Worm (Caenorhabditis elegans): Measurements from ENCODE around the gene mdt-6.

Gene mdt-6

DNA sequence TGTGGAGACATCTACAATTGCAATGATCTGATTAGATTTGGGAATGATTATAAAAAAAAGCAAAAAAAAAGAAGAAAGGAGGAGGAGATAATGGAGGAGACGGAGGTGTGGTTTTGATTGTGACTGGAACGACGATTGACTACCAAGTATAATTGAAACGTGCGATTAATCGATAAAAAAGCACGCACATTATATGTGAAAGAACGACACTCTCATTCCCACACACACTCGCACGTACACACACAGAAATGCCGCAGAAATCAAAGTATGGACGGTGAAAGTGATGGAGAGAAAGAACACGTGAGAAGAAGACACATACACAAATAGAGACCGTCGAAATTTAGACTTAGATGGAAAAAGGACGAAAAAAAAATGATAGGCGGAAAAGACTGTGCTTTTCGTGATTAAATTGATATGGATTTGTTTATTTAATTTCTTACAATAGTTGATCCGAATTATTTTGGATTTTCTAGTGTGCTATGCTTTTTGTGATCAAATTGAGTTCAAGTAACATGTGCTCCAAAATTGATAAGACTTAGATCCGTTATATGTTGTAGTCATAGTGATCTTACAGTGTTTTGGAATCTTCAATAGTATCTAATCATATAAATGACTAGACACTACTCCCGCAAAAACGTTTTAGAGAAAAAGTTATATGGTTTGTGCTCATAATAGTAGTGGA lies 34.4 kb upstream of the mdt-6 start, which contains the start of gene nhr-135:
TSS of gene nhr-135 (minus strand) at position 51 of the 682 bp plus-strand sequence.
- TF ChIP-seq sea-1 (GFP tag; conservative IDR thresholded peaks at IDR 0.05) (no peak), ceh-13 (GFP tag; optimal IDR thresholded peaks at IDR 0.05) (no peak), tbx-11 (GFP tag; IDR thresholded peaks at IDR 0.05) (no peak), tbx-37 (GFP tag; conservative IDR thresholded peaks at IDR 0.05) (no peak), ets-7 (tag; optimal IDR thresholded peaks at IDR 0.05) (no peak), pes-1 (GFP tag; IDR thresholded peaks at IDR 0.05) (no peak), hmg-4 (GFP tag; optimal IDR thresholded peaks at IDR 0.05) (no peak), ama-1 (optimal IDR thresholded peaks at IDR 0.05) (no peak), hnd-1 (tag; optimal IDR thresholded peaks at IDR 0.05) (no peak), hmbx-1 (tag; optimal IDR thresholded peaks at IDR 0.05) (no peak), B0310.2 (tag; optimal IDR thresholded peaks at IDR 0.05) (no peak)

DNA sequence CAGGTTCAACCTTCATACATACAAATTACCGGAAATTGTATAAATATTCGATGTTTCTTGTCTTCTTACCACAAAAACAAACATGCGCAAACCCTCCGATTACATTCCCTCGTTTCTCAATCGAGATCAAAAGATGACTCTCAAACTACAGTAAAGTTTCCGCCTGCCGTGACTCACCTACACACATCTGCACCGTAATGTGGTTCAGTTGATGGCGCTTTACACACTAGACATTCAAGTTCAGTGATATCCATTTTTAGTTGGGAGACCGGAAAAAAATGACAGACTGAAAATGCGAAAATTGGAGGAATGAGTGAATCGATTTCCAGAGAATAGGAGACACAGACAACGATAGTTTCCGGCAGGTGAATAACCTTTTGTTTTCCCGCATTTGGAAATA lies 31.9 kb upstream of the mdt-6 start, which contains the start of gene nhr-286:
TSS of gene nhr-286 (minus strand) at position 324 of the 400 bp plus-strand sequence.
- TF ChIP-seq F13C5.2 (tag; optimal IDR thresholded peaks at IDR 0.05) (no peak), scrt-1 (GFP tag; IDR thresholded peaks at IDR 0.05) (no peak)

DNA sequence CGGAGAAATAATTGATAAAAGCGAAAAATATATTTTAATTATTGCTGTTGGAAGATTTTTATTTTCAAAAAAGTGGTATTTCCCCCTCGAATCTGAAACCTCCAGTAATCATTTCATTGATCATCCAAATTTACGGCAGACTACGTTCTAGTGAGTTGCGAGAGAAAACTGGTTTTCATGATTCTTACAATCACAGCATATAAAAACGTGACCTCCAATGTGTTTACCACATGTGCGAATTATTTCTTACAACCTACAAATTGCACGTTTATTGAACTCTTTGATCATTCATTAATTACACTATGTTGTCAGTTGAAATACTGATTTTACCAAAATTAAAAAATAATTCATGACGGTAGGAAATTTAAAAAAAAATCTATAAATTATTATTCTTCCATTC lies 29.8 kb upstream of the mdt-6 start:
- no peak for TF ChIP-seq tra-4 (tag; optimal IDR thresholded peaks at IDR 0.05)
- TF ChIP-seq scrt-1 (GFP tag; IDR thresholded peaks at IDR 0.05), result no peak

DNA sequence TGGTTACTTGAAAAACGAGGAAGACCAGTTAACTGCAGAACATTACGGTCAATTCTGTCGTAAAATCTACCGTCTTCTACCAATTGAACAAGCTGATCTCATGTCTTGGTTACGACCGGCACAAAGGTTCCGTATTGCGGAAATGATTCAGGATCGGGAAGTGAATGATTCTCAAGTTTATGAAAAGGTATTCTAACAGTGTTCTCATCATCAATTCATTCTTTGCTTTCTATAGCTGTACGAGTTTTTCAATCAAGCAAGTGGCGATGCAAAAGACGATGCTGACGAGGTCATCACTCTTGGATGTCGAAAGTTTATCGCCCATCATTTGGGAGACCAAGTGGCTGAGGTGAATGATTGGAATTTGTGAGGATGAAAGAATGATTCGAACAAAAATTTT lies 27.9 kb upstream of the mdt-6 start:
- TF ChIP-seq hnd-1 (tag; optimal IDR thresholded peaks at IDR 0.05) (no peak), aly-1 (tag; optimal IDR thresholded peaks at IDR 0.05) (no peak), scrt-1 (GFP tag; IDR thresholded peaks at IDR 0.05) (no peak), sea-1 (GFP tag; conservative IDR thresholded peaks at IDR 0.05) (no peak), tbx-37 (GFP tag; conservative IDR thresholded peaks at IDR 0.05) (no peak), B0310.2 (tag; optimal IDR thresholded peaks at IDR 0.05) (no peak), flt-1 (GFP tag; IDR thresholded peaks at IDR 0.05) (no peak), ama-1 (optimal IDR thresholded peaks at IDR 0.05) (no peak), ceh-36 (tag; optimal IDR thresholded peaks at IDR 0.05) (no peak), ets-7 (tag; optimal IDR thresholded peaks at IDR 0.05) (no peak)

DNA sequence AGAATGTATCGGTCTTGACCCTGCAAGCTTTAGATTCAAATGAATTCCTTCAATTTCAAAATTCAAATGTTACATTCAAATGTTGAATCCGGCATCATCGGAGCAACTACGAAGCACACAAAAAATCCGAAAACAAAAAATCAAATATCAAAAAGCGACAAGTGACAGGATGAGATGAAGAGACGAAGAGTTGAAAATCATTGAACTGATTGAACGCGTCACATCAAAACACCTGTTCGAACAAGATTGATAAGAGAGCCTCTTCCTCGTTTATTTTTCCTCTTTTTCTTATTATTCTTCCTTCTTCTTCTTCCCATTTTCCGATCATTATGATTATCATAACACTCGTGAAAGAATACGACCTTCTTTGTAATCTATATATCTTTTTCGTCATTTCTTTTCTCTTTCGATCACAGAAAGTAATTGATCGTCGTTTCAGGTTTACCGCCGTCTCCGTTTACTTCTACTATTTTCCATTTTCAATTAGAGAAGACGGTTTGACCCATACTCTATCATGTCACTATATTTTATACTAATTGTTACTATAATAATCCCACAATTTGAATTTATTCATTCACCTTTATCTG lies 26.2 kb upstream of the mdt-6 start, which contains the start of gene VC5.2:
TSS of gene VC5.2 (plus strand) at position 439 of the 587 bp plus-strand sequence.
- no peak for TF ChIP-seq F13C5.2 (tag; optimal IDR thresholded peaks at IDR 0.05)
- no peak for TF ChIP-seq hnd-1 (tag; optimal IDR thresholded peaks at IDR 0.05)
- TF ChIP-seq ceh-13 (GFP tag; optimal IDR thresholded peaks at IDR 0.05), result no peak

DNA sequence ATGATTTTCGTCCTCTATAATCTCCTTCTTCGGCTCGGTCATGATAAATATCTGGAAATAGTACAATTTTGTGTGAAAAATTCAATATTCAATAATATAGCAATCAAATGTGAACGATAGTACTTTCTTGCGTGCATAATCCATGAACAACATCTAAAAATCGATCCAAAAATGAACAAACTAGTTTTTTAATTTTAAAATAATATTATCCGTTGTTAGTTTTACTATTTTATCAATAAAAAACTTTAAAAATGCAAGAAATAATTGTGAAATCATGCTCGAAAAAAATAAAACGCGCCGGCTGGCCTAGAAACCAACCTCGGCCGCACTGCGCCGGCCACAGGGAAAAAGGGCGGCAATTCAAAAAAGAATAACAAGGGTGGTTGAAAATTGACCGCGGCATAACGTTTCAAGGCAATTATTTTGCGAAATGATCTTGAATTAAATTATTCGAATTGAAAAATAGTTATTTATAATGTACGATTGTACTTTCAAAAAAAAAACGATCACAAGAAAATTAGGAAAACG lies 25.3 kb upstream of the mdt-6 start, which contains the start of gene mys-1:
TSS of gene mys-1 (minus strand) at position 51 of the 528 bp plus-strand sequence.
- no peak for TF ChIP-seq ets-7 (tag; optimal IDR thresholded peaks at IDR 0.05)
- TF ChIP-seq ceh-13 (GFP tag; optimal IDR thresholded peaks at IDR 0.05), result no peak
- no peak for TF ChIP-seq ceh-36 (tag; optimal IDR thresholded peaks at IDR 0.05)
- no peak for TF ChIP-seq tra-4 (tag; optimal IDR thresholded peaks at IDR 0.05)
- TF ChIP-seq F13C5.2 (tag; optimal IDR thresholded peaks at IDR 0.05), result peak; percentile 39
- TF ChIP-seq tbx-11 (GFP tag; IDR thresholded peaks at IDR 0.05), result no peak
- TF ChIP-seq aly-1 (tag; optimal IDR thresholded peaks at IDR 0.05), result no peak
- TF ChIP-seq ama-1 (optimal IDR thresholded peaks at IDR 0.05), result no peak
- TF ChIP-seq pes-1 (GFP tag; IDR thresholded peaks at IDR 0.05), result no peak; the same call in 1 of the 2 replicates
- no peak for TF ChIP-seq flt-1 (GFP tag; IDR thresholded peaks at IDR 0.05)
- no peak for TF ChIP-seq hnd-1 (tag; optimal IDR thresholded peaks at IDR 0.05)
- TF ChIP-seq B0310.2 (tag; optimal IDR thresholded peaks at IDR 0.05), result no peak
- TF ChIP-seq hmbx-1 (tag; optimal IDR thresholded peaks at IDR 0.05), result no peak
- TF ChIP-seq sea-1 (GFP tag; conservative IDR thresholded peaks at IDR 0.05), result no peak
- peak; percentile 43 for TF ChIP-seq hmg-4 (GFP tag; optimal IDR thresholded peaks at IDR 0.05)
- peak; percentile 67 for TF ChIP-seq tbx-37 (GFP tag; conservative IDR thresholded peaks at IDR 0.05)
- no peak for TF ChIP-seq scrt-1 (GFP tag; IDR thresholded peaks at IDR 0.05)

DNA sequence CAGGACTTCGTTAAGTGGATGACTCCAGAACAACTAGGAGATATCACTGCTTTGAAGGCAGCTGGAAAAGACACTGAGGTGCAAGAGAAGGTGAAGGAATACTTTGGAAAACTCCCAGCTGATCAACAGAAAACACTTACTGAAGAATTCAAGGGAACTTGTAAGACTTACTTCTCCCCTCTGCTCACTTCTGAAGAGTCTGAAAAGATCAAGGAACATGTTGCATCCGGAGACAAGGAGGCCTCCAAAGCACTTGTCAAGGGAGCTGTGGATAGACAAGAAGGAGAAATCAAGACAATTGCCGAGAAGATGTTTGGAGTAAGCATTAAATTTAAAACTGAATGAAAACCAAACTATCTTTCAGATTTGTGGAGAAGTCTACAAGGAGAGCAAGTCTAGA lies 20.0 kb upstream of the mdt-6 start:
- TF ChIP-seq ceh-13 (GFP tag; optimal IDR thresholded peaks at IDR 0.05) (no peak), tbx-37 (GFP tag; conservative IDR thresholded peaks at IDR 0.05) (no peak), hmg-4 (GFP tag; optimal IDR thresholded peaks at IDR 0.05) (no peak), flt-1 (GFP tag; IDR thresholded peaks at IDR 0.05) (no peak), ama-1 (optimal IDR thresholded peaks at IDR 0.05) (no peak), scrt-1 (GFP tag; IDR thresholded peaks at IDR 0.05) (no peak), hnd-1 (tag; optimal IDR thresholded peaks at IDR 0.05) (no peak), ets-7 (tag; optimal IDR thresholded peaks at IDR 0.05) (no peak), sea-1 (GFP tag; conservative IDR thresholded peaks at IDR 0.05) (no peak), B0310.2 (tag; optimal IDR thresholded peaks at IDR 0.05) (no peak), ceh-36 (tag; optimal IDR thresholded peaks at IDR 0.05) (no peak), pes-1 (GFP tag; IDR thresholded peaks at IDR 0.05) (no peak), tra-4 (tag; optimal IDR thresholded peaks at IDR 0.05) (no peak), tbx-11 (GFP tag; IDR thresholded peaks at IDR 0.05) (no peak)

DNA sequence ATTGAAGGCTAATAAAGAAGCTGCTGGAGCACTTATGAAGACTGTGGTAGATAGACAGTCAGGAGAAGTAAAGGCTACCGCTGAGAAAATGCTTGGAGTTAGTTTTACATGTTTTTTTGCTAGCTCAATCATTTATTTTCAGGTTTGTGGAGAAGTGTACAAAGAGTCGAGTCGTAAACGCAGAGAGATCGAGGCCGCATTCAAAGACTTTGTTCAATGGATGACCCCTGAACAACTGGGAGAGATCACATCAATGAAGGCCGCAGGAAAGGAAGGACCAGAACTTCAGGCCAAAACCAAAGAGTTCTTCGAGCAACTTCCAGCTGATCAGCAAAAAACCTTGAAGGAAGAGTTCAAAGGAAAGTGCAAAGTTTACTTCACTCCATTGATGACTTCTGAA lies 19.3 kb upstream of the mdt-6 start:
- TF ChIP-seq flt-1 (GFP tag; IDR thresholded peaks at IDR 0.05) (no peak), pes-1 (GFP tag; IDR thresholded peaks at IDR 0.05) (no peak), tra-4 (tag; optimal IDR thresholded peaks at IDR 0.05) (no peak), scrt-1 (GFP tag; IDR thresholded peaks at IDR 0.05) (no peak), ceh-13 (GFP tag; optimal IDR thresholded peaks at IDR 0.05) (no peak), sea-1 (GFP tag; conservative IDR thresholded peaks at IDR 0.05) (no peak), ama-1 (optimal IDR thresholded peaks at IDR 0.05) (no peak), B0310.2 (tag; optimal IDR thresholded peaks at IDR 0.05) (no peak), hnd-1 (tag; optimal IDR thresholded peaks at IDR 0.05) (no peak), aly-1 (tag; optimal IDR thresholded peaks at IDR 0.05) (no peak), tbx-37 (GFP tag; conservative IDR thresholded peaks at IDR 0.05) (no peak), ets-7 (tag; optimal IDR thresholded peaks at IDR 0.05) (no peak), ceh-36 (tag; optimal IDR thresholded peaks at IDR 0.05) (no peak), hmg-4 (GFP tag; optimal IDR thresholded peaks at IDR 0.05) (no peak), F13C5.2 (tag; optimal IDR thresholded peaks at IDR 0.05) (no peak), hmbx-1 (tag; optimal IDR thresholded peaks at IDR 0.05) (no peak)
